Worm (Caenorhabditis elegans) whole organism, midembryonic: ENCODE data around the gene F46F3.3.

ENCODE experiments used
- T22C8.4 ChIP-seq: fragments of 200-800 bp; sonication (Bioruptor generic); IDR thresholded peaks from 2 replicates; pipeline ENCODE4 v1.3.6; 2022; ENCODE audit warnings: missing genetic modification characterization, missing compliant biosample characterization
- cog-1 ChIP-seq: sonication (generic microtip); optimal IDR thresholded peaks from 2 replicates; lab custom pipeline; 2016; ENCODE audit warnings: missing genetic modification characterization, missing compliant biosample characterization
- flt-1 ChIP-seq: fragments of 200-800 bp; sonication (Bioruptor generic); IDR thresholded peaks from 2 replicates; pipeline ENCODE4 v1.3.6; 2022; ENCODE audit warnings: missing genetic modification characterization, missing compliant biosample characterization
- med-1 ChIP-seq: sonication (generic microtip); optimal IDR thresholded peaks from 2 replicates; lab custom pipeline; 2017; ENCODE audit warnings: missing genetic modification characterization, mild to moderate bottlenecking, missing compliant biosample characterization, antibody characterized with exemption, missing genetic modification reagents; ENCODE audit not compliant: insufficient read depth
- ref-1 ChIP-seq: fragments of 200-800 bp; sonication (Bioruptor generic); conservative IDR thresholded peaks from 2 replicates; pipeline ENCODE4 v1.3.6; 2022; ENCODE audit warnings: missing genetic modification reagents, missing genetic modification characterization, missing compliant biosample characterization
- tab-1 ChIP-seq: fragments of 200-800 bp; sonication (Bioruptor generic); IDR thresholded peaks from 2 replicates; pipeline ENCODE4 v1.3.6; 2022; ENCODE audit warnings: missing genetic modification characterization, missing compliant biosample characterization
- ztf-29 ChIP-seq: fragments of 200-800 bp; sonication (Bioruptor generic); IDR thresholded peaks from 2 replicates; pipeline ENCODE4 v1.3.6; 2022; ENCODE audit warnings: missing genetic modification reagents, missing genetic modification characterization, missing compliant biosample characterization

DNA sequence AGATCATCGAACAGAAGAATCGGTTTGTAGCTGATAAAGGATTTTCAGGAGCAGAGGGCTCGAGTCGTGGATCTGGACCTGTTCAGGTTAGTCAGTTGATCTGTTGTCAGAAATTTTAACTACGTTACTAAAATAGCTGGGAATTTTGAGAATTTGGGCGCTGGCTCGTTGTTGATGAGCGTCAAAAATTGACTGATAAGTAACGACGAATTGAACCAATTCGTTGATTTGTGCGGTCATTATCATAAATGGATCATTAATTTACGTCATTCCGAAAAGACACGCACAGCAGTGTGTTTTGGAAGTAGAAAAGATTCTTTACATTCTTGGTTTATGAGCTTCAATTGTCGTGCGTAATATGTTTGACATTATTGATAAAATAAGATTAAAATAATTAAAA is 19.5 kb upstream of the F46F3.3 start:
- TF ChIP-seq flt-1 = no peak
- no peak for TF ChIP-seq ztf-29 (GFP tag; lab: Robert Waterston, UW)
- no peak for TF ChIP-seq tab-1 (GFP tag; lab: Robert Waterston, UW)
- no peak for TF ChIP-seq ref-1 (GFP tag; lab: Robert Waterston, UW)
- TF ChIP-seq med-1 = no peak
- no peak for TF ChIP-seq cog-1 (tag; lab: Kevin White, UChicago)
- no peak for TF ChIP-seq T22C8.4 (GFP tag; lab: Robert Waterston, UW)
